Worm (Caenorhabditis elegans): ENCODE results near the gene C23G10.1.

The C23G10.1 gene

DNA sequence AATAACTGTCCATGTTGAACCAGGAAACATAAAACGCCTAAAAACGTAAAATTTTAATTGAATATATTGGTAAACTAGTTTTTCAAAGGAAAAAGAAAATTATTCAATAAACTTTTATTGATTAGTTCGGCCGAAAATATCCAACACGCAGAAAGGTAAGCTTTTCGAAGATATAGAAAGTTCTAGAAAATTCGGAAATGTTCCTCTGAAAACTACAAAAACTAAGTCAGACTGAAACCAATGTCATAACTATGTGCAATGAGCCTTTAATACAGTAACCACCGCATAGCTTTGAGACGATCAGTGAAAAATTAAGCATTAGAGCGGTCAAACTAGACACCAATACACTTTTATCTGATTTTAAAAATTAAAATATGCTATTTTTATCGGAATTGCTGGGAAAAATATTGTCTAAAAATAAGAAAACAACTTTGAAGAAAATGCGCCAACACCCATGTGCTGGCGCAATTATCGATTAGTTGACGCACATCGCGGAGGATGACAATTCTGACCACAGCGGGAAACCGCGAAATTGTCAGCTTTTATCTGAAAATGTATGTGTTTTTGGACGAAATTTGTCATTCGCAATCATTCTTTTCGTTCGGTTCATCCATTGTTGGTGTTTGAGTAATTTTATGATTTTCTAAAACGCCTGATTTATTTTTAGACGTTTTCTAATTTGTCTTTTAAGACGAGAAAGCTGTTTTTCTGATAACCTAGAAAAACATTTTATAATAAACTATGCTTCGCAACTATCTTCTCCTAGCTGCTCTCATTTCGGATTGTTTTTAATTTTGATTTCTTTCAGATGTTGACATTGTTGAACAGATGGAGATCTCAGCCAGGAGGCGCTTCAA lies 10.5 kb upstream of the C23G10.1 start, which contains the start of the genes C23G10.7 and rpn-2:
Gene C23G10.7 (minus strand): TSS at position 37 of the 857 bp plus-strand sequence.
Gene rpn-2 (plus strand): TSS at position 807 of the 857 bp plus-strand sequence.
- no peak for TF ChIP-seq nhr-11 (tag; optimal IDR thresholded peaks at IDR 0.05)
- peak; percentile 44 for TF ChIP-seq sma-3 (GFP tag; optimal IDR thresholded peaks at IDR 0.05)
- peak; percentile 49 for TF ChIP-seq nhr-129 (tag; optimal IDR thresholded peaks at IDR 0.05)
- no peak for TF ChIP-seq nhr-10 (tag; optimal IDR thresholded peaks at IDR 0.05)
- TF ChIP-seq nhr-21 (tag; optimal IDR thresholded peaks at IDR 0.05), result peak; percentile 20
- TF ChIP-seq C34F6.9 (tag; optimal IDR thresholded peaks at IDR 0.05), result peak; percentile 87
- TF ChIP-seq sma-9 (GFP tag; optimal IDR thresholded peaks at IDR 0.05), result peak; percentile 71
- TF ChIP-seq sma-9 (tag; optimal IDR thresholded peaks at IDR 0.05), result no peak
- peak; percentile 49 for TF ChIP-seq F13H6.1 (tag; optimal IDR thresholded peaks at IDR 0.05)
- no peak for TF ChIP-seq lin-39 (tag; optimal IDR thresholded peaks at IDR 0.05)
- peak; percentile 73 for TF ChIP-seq gmeb-1 (tag; optimal IDR thresholded peaks at IDR 0.05)
- TF ChIP-seq ama-1 (optimal IDR thresholded peaks at IDR 0.05), result peak; percentile 27
- TF ChIP-seq lin-11 (tag; optimal IDR thresholded peaks at IDR 0.05), result peak; percentile 50
- TF ChIP-seq nhr-12 (tag; optimal IDR thresholded peaks at IDR 0.05), result no peak
- TF ChIP-seq nhr-25 (tag; optimal IDR thresholded peaks at IDR 0.05), result peak; percentile 61
- peak; percentile 46 for TF ChIP-seq crh-2 (tag; optimal IDR thresholded peaks at IDR 0.05)
- no peak for TF ChIP-seq aly-2 (tag; optimal IDR thresholded peaks at IDR 0.05)
- peak; percentile 19 for TF ChIP-seq egl-27 (tag; optimal IDR thresholded peaks at IDR 0.05)
- peak; percentile 45 for TF ChIP-seq lin-13 (GFP tag; optimal IDR thresholded peaks at IDR 0.05)
- TF ChIP-seq mdl-1 (tag; optimal IDR thresholded peaks at IDR 0.05), result no peak
- peak; percentile 3 for TF ChIP-seq mab-5 (tag; optimal IDR thresholded peaks at IDR 0.05)
- TF ChIP-seq skn-1 (tag; optimal IDR thresholded peaks at IDR 0.05), result peak; percentile 95
- TF ChIP-seq lsy-2 (tag; optimal IDR thresholded peaks at IDR 0.05), result peak; percentile 76 to 88
- TF ChIP-seq snpc-4 (tag; optimal IDR thresholded peaks at IDR 0.05), result no peak
- TF ChIP-seq ceh-16 (tag; optimal IDR thresholded peaks at IDR 0.05), result no peak
- TF ChIP-seq fos-1 (tag; optimal IDR thresholded peaks at IDR 0.05), result peak; percentile 39

- no peak for TF ChIP-seq zag-1 (tag; optimal IDR thresholded peaks at IDR 0.05)
- TF ChIP-seq unc-62 (GFP tag; optimal IDR thresholded peaks at IDR 0.05), result no peak
- TF ChIP-seq Y55F3AM.14 (GFP tag; optimal IDR thresholded peaks at IDR 0.05), result no peak
- no peak for TF ChIP-seq R02D3.7 (tag; optimal IDR thresholded peaks at IDR 0.05)
- no peak for TF ChIP-seq nhr-21 (tag; optimal IDR thresholded peaks at IDR 0.05)
- TF ChIP-seq elt-3 (tag; optimal IDR thresholded peaks at IDR 0.05), result no peak
- TF ChIP-seq sma-3 (GFP tag; optimal IDR thresholded peaks at IDR 0.05), result no peak
- no peak for TF ChIP-seq unc-39 (tag; optimal IDR thresholded peaks at IDR 0.05)
- no peak for TF ChIP-seq nhr-77 (tag; optimal IDR thresholded peaks at IDR 0.05)
These were observed 7.8 kb upstream of the C23G10.1 start for ce11 chrIII:6201325-6201724.

ce11 chrIII:6202440-6202839 lies 6.6 kb upstream of the C23G10.1 start:
- TF ChIP-seq C34F6.9 (tag; optimal IDR thresholded peaks at IDR 0.05), result no peak
- no peak for TF ChIP-seq nhr-237 (tag; optimal IDR thresholded peaks at IDR 0.05)
- TF ChIP-seq ztf-1 (GFP tag; conservative IDR thresholded peaks at IDR 0.05), result no peak
- TF ChIP-seq nhr-23 (tag; optimal IDR thresholded peaks at IDR 0.05), result no peak
- no peak for TF ChIP-seq mdl-1 (tag; optimal IDR thresholded peaks at IDR 0.05)
- TF ChIP-seq nhr-6 (tag; optimal IDR thresholded peaks at IDR 0.05), result no peak
- no peak for TF ChIP-seq aly-2 (tag; optimal IDR thresholded peaks at IDR 0.05)

ce11 chrIII:6206161-6206853 lies 2.8 kb upstream of the C23G10.1 start, which contains the start of the genes sna-3 and rps-3:
Gene sna-3, minus strand, starts transcription at chrIII:6206211.
Gene rps-3, plus strand, starts transcription at chrIII:6206803.
- TF ChIP-seq ZK546.5 (tag; optimal IDR thresholded peaks at IDR 0.05) (peak; percentile 40), alr-1 (tag; optimal IDR thresholded peaks at IDR 0.05) (no peak), lin-11 (tag; optimal IDR thresholded peaks at IDR 0.05) (peak; percentile 82), nhr-23 (tag; optimal IDR thresholded peaks at IDR 0.05) (no peak), nhr-77 (tag; optimal IDR thresholded peaks at IDR 0.05) (no peak), nhr-25 (tag; optimal IDR thresholded peaks at IDR 0.05) (peak; percentile 73), blmp-1 (tag; optimal IDR thresholded peaks at IDR 0.05; ENCODE audit: insufficient read depth) (peak; percentile 8), crh-2 (tag; optimal IDR thresholded peaks at IDR 0.05) (peak; percentile 90), ceh-82 (tag; optimal IDR thresholded peaks at IDR 0.05) (no peak), unc-55 (GFP tag; optimal IDR thresholded peaks at IDR 0.05) (peak; percentile 93), dmd-4 (tag; optimal IDR thresholded peaks at IDR 0.05) (no peak), ceh-16 (tag; optimal IDR thresholded peaks at IDR 0.05) (peak; percentile 52), zag-1 (tag; optimal IDR thresholded peaks at IDR 0.05) (peak; percentile 10), F13H6.1 (tag; optimal IDR thresholded peaks at IDR 0.05) (peak; percentile 64), skn-1 (tag; optimal IDR thresholded peaks at IDR 0.05) (no peak), snpc-4 (tag; optimal IDR thresholded peaks at IDR 0.05) (peak; percentile 63), lsy-2 (tag; optimal IDR thresholded peaks at IDR 0.05) (peak; percentile 68 to 92), Y55F3AM.14 (GFP tag; optimal IDR thresholded peaks at IDR 0.05) (no peak), nhr-21 (tag; optimal IDR thresholded peaks at IDR 0.05) (peak; percentile 64), ztf-4 (tag; optimal IDR thresholded peaks at IDR 0.05) (no peak), sma-3 (GFP tag; optimal IDR thresholded peaks at IDR 0.05) (peak; percentile 52), sma-9 (GFP tag; optimal IDR thresholded peaks at IDR 0.05) (peak; percentile 55), sma-9 (tag; optimal IDR thresholded peaks at IDR 0.05) (no peak), gmeb-1 (tag; optimal IDR thresholded peaks at IDR 0.05) (peak; percentile 78), lin-13 (GFP tag; optimal IDR thresholded peaks at IDR 0.05) (peak; percentile 81)
